Worm (Caenorhabditis elegans) whole organism, L1 larva: ENCODE results near the gene D1046.18.
A peak's percentile ranks its signal among the peaks of the same experiment; 100 is the strongest.

Experiments
- C04F5.9 ChIP-seq: sonication (generic microtip); optimal IDR thresholded peaks from 2 replicates; lab custom pipeline; 2016; ENCODE audit warnings: missing genetic modification characterization, missing compliant biosample characterization
- C16A3.4 ChIP-seq: fragments of 150-350 bp; optimal IDR thresholded peaks from 2 replicates; lab custom pipeline; 2014; ENCODE audit warnings: missing biosample characterization, missing genetic modification characterization
- aly-2 ChIP-seq: fragments of 150-350 bp; optimal IDR thresholded peaks from 2 replicates; lab custom pipeline; 2014; ENCODE audit warnings: missing biosample characterization, missing genetic modification characterization
- ama-1 ChIP-seq: fragments of 150-350 bp; optimal IDR thresholded peaks from 2 replicates; lab custom pipeline; 2014
- blmp-1 ChIP-seq: fragments of 150-350 bp; optimal IDR thresholded peaks from 2 replicates; lab custom pipeline; 2014; ENCODE audit warnings: missing biosample characterization, missing genetic modification characterization
- ceh-8 ChIP-seq: fragments of 200-800 bp; sonication (Bioruptor generic); optimal IDR thresholded peaks from 2 replicates; lab custom pipeline; 2018; ENCODE audit warnings: mild to moderate bottlenecking, missing genetic modification characterization, moderate library complexity, missing compliant biosample characterization
- ceh-82 ChIP-seq, 3 experiments: fragments of 150-350 bp in 1 of 3; sonication (generic microtip) in 2 of 3; optimal IDR thresholded peaks; 2 replicates each; lab custom pipeline; 2014 to 2017; ENCODE audit warnings: missing biosample characterization in 3 of 3, missing genetic modification characterization in 3 of 3
- ces-1 ChIP-seq: fragments of 150-350 bp; optimal IDR thresholded peaks from 2 replicates; lab custom pipeline; 2014; ENCODE audit warnings: missing biosample characterization, missing genetic modification reagents, missing genetic modification characterization
- dpl-1 ChIP-seq, 3 experiments: fragments of 150-350 bp in 2 of 3; sonication (generic microtip) in 1 of 3; optimal IDR thresholded peaks; 2 replicates each; lab custom pipeline; 2014 to 2017; ENCODE audit warnings: missing biosample characterization in 3 of 3, missing genetic modification characterization in 3 of 3, missing genetic modification reagents in 3 of 3
- dsc-1 ChIP-seq: sonication (generic microtip); optimal IDR thresholded peaks from 2 replicates; lab custom pipeline; 2016; ENCODE audit warnings: mild to moderate bottlenecking, missing genetic modification characterization, missing compliant biosample characterization
- efl-1 ChIP-seq, 4 experiments: fragments of 150-350 bp; optimal IDR thresholded peaks in 3 of 4; peaks in 1 of 4; 1 replicate in 1 of 4; 2 replicates in 3 of 4; lab custom pipeline; 2014; ENCODE audit warnings: missing biosample characterization in 2 of 4, missing genetic modification characterization in 2 of 4, missing genetic modification reagents in 2 of 4
- elt-3 ChIP-seq, 6 experiments: fragments of 150-350 bp in 1 of 6; sonication (generic microtip); optimal IDR thresholded peaks; 2 replicates each; lab custom pipeline; 2017 to 2018; ENCODE audit warnings: missing biosample characterization in 6 of 6, missing genetic modification characterization in 6 of 6, inconsistent platforms in 1 of 6
- ets-5 ChIP-seq: fragments of 200-800 bp; sonication (Bioruptor generic); IDR thresholded peaks from 2 replicates; pipeline ENCODE4 v1.3.6; 2022; ENCODE audit warnings: missing genetic modification characterization, missing compliant biosample characterization
- hlh-4 ChIP-seq: sonication (generic microtip); optimal IDR thresholded peaks from 2 replicates; lab custom pipeline; 2016; ENCODE audit warnings: mild to moderate bottlenecking, missing genetic modification characterization, missing compliant biosample characterization
- hpl-2 ChIP-seq: fragments of 150-350 bp; optimal IDR thresholded peaks from 2 replicates; lab custom pipeline; 2014; ENCODE audit warnings: missing biosample characterization, missing genetic modification reagents, missing genetic modification characterization
- isw-1 ChIP-seq: fragments of 200-800 bp; sonication (Bioruptor generic); IDR thresholded peaks from 2 replicates; pipeline ENCODE4 v1.3.6; 2022; ENCODE audit warnings: missing genetic modification characterization, missing compliant biosample characterization
- jun-1 ChIP-seq: fragments of 150-350 bp; optimal IDR thresholded peaks from 2 replicates; lab custom pipeline; 2014; ENCODE audit warnings: missing biosample characterization, missing genetic modification reagents, missing genetic modification characterization
- lin-13 ChIP-seq: fragments of 150-350 bp; optimal IDR thresholded peaks from 2 replicates; lab custom pipeline; 2014; ENCODE audit warnings: missing biosample characterization, missing genetic modification reagents, missing genetic modification characterization
- lin-14 ChIP-seq: fragments of 200-800 bp; sonication (Bioruptor generic); optimal IDR thresholded peaks from 2 replicates; lab custom pipeline; 2018; ENCODE audit warnings: mild to moderate bottlenecking, missing genetic modification characterization, moderate library complexity, missing compliant biosample characterization
- lin-15B ChIP-seq: fragments of 150-350 bp; sonication (generic microtip); optimal IDR thresholded peaks from 3 replicates; lab custom pipeline; 2014; ENCODE audit warnings: missing biosample characterization, missing genetic modification characterization
- lin-35 ChIP-seq, 2 experiments: fragments of 150-350 bp; optimal IDR thresholded peaks; 2 replicates each; lab custom pipeline; 2014; ENCODE audit warnings: missing biosample characterization in 2 of 2, missing genetic modification characterization in 2 of 2, missing genetic modification reagents in 2 of 2
- lsy-2 ChIP-seq, 2 experiments: fragments of 150-350 bp; optimal IDR thresholded peaks; 2 replicates each; lab custom pipeline; 2014; ENCODE audit warnings: missing biosample characterization in 2 of 2, missing genetic modification characterization in 2 of 2
- mab-9 ChIP-seq: fragments of 200-800 bp; sonication (Bioruptor generic); IDR thresholded peaks from 2 replicates; pipeline ENCODE4 v1.3.6; 2022; ENCODE audit warnings: missing genetic modification reagents, missing genetic modification characterization, missing compliant biosample characterization
- mdl-1 ChIP-seq, 2 experiments: fragments of 150-350 bp; optimal IDR thresholded peaks; 2 replicates each; lab custom pipeline; 2014 to 2017; ENCODE audit warnings: missing biosample characterization in 2 of 2, missing genetic modification characterization in 2 of 2, inconsistent platforms in 1 of 2
- mep-1 ChIP-seq: fragments of 150-350 bp; optimal IDR thresholded peaks from 2 replicates; lab custom pipeline; 2014; ENCODE audit warnings: missing biosample characterization, missing genetic modification characterization
- nhr-11 ChIP-seq: fragments of 150-350 bp; optimal IDR thresholded peaks from 2 replicates; lab custom pipeline; 2014; ENCODE audit warnings: missing biosample characterization, missing genetic modification characterization
- nhr-12 ChIP-seq: sonication (generic microtip); optimal IDR thresholded peaks from 2 replicates; lab custom pipeline; 2017; ENCODE audit warnings: missing biosample characterization, missing genetic modification characterization
- nhr-19 ChIP-seq: fragments of 200-800 bp; sonication (Bioruptor generic); conservative IDR thresholded peaks from 2 replicates; pipeline ENCODE4 v1.3.6; 2022; ENCODE audit warnings: missing genetic modification characterization, missing compliant biosample characterization
- nhr-20 ChIP-seq: sonication (generic microtip); optimal IDR thresholded peaks from 2 replicates; lab custom pipeline; 2016; ENCODE audit warnings: mild to moderate bottlenecking, missing genetic modification characterization, missing compliant biosample characterization
- nhr-47 ChIP-seq: sonication (generic microtip); optimal IDR thresholded peaks from 2 replicates; lab custom pipeline; 2016; ENCODE audit warnings: mild to moderate bottlenecking, missing genetic modification characterization, moderate library complexity, missing compliant biosample characterization
- nhr-77 ChIP-seq: fragments of 150-350 bp; optimal IDR thresholded peaks from 2 replicates; lab custom pipeline; 2014; ENCODE audit warnings: missing biosample characterization, missing genetic modification characterization
- nhr-85 ChIP-seq: sonication (generic microtip); peaks from one replicate; lab custom pipeline; 2016; ENCODE audit warnings: missing genetic modification characterization, inconsistent platforms, missing compliant biosample characterization
- nhr-90 ChIP-seq: sonication (generic microtip); optimal IDR thresholded peaks from 2 replicates; lab custom pipeline; 2016; ENCODE audit warnings: mild to moderate bottlenecking, missing genetic modification characterization, missing compliant biosample characterization; ENCODE audit not compliant: poor library complexity
- pag-3 ChIP-seq: sonication (generic microtip); optimal IDR thresholded peaks from 2 replicates; lab custom pipeline; 2017; ENCODE audit warnings: missing genetic modification characterization, mild to moderate bottlenecking, missing compliant biosample characterization, antibody characterized with exemption, borderline replicate concordance; ENCODE audit not compliant: insufficient read depth
- pax-3 ChIP-seq: fragments of 200-800 bp; sonication (Bioruptor generic); optimal IDR thresholded peaks from 2 replicates; lab custom pipeline; 2018; ENCODE audit warnings: mild to moderate bottlenecking, missing genetic modification characterization, moderate library complexity, missing compliant biosample characterization
- pqm-1 ChIP-seq: sonication (generic microtip); optimal IDR thresholded peaks from 3 replicates; lab custom pipeline; 2017; ENCODE audit warnings: missing biosample characterization, missing genetic modification characterization
- rnt-1 ChIP-seq: sonication (generic microtip); optimal IDR thresholded peaks from 2 replicates; lab custom pipeline; 2016; ENCODE audit warnings: mild to moderate bottlenecking, missing genetic modification characterization, moderate library complexity, missing compliant biosample characterization
- skn-1 ChIP-seq: fragments of 150-350 bp; optimal IDR thresholded peaks from 2 replicates; lab custom pipeline; 2014; ENCODE audit warnings: missing biosample characterization, missing genetic modification characterization
- snpc-4 ChIP-seq: fragments of 150-350 bp; optimal IDR thresholded peaks from 2 replicates; lab custom pipeline; 2014; ENCODE audit warnings: missing biosample characterization, missing genetic modification characterization
- snu-23 ChIP-seq: sonication (generic microtip); optimal IDR thresholded peaks from 2 replicates; lab custom pipeline; 2016; ENCODE audit warnings: missing genetic modification characterization, missing compliant biosample characterization
- sptf-1 ChIP-seq: fragments of 150-350 bp; optimal IDR thresholded peaks from 2 replicates; lab custom pipeline; 2014; ENCODE audit warnings: missing biosample characterization, missing genetic modification characterization
- sup-37 ChIP-seq: fragments of 200-800 bp; sonication (Bioruptor generic); optimal IDR thresholded peaks from 2 replicates; lab custom pipeline; 2018; ENCODE audit warnings: mild to moderate bottlenecking, missing genetic modification characterization, missing compliant biosample characterization
- tbx-2 ChIP-seq: sonication (generic microtip); optimal IDR thresholded peaks from 2 replicates; lab custom pipeline; 2016; ENCODE audit warnings: missing genetic modification characterization, missing compliant biosample characterization
- tlp-1 ChIP-seq: fragments of 150-350 bp; optimal IDR thresholded peaks from 2 replicates; lab custom pipeline; 2014; ENCODE audit warnings: missing biosample characterization, missing genetic modification characterization
- unc-130 ChIP-seq: fragments of 150-350 bp; optimal IDR thresholded peaks from 2 replicates; lab custom pipeline; 2017; ENCODE audit warnings: missing biosample characterization, missing genetic modification characterization, inconsistent platforms
- unc-30 ChIP-seq: sonication (generic microtip); optimal IDR thresholded peaks from 2 replicates; lab custom pipeline; 2017; ENCODE audit warnings: missing biosample characterization, missing genetic modification characterization
- unc-62 ChIP-seq: fragments of 150-350 bp; optimal IDR thresholded peaks from 2 replicates; lab custom pipeline; 2014; ENCODE audit warnings: missing biosample characterization, missing genetic modification reagents, missing genetic modification characterization
- unc-86 ChIP-seq: sonication (generic microtip); optimal IDR thresholded peaks from 2 replicates; lab custom pipeline; 2016; ENCODE audit warnings: missing genetic modification characterization, missing compliant biosample characterization

D1046.18 gene

ce11 chrIV:8973249-8973958 lies 43.4 kb downstream of the D1046.18 start, which contains the start of gene C53B4.3 (continued):
- TF ChIP-seq rnt-1 (tag; lab: Kevin White, UChicago), result peak; percentile 99
- TF ChIP-seq unc-30, result no peak
- TF ChIP-seq nhr-11 (tag; lab: Kevin White, UChicago), result no peak
- TF ChIP-seq ceh-8 (GFP tag; lab: Kevin White, UChicago), result peak; percentile 76
- TF ChIP-seq lin-14, result peak; percentile 86
- TF ChIP-seq lsy-2 (tag; optimal IDR thresholded peaks at IDR 0.05; lab: Kevin White, UChicago), result peak; percentile 66 to 79
- TF ChIP-seq ceh-82 (tag; optimal IDR thresholded peaks at IDR 0.05; lab: Kevin White, UChicago), result peak; percentile 54 to 70 (median 58)
- peak; percentile 88 for TF ChIP-seq pax-3
- TF ChIP-seq pag-3, result no peak
- peak; percentile 49 for TF ChIP-seq mep-1
- peak; percentile 87 for TF ChIP-seq C04F5.9 (tag; lab: Kevin White, UChicago)
- no peak for TF ChIP-seq nhr-77
- no peak for TF ChIP-seq sptf-1
- TF ChIP-seq snpc-4 (tag; lab: Kevin White, UChicago), result peak; percentile 64
- TF ChIP-seq ama-1, result no peak
- no peak for TF ChIP-seq unc-130
- peak; percentile 32 for TF ChIP-seq sup-37 (GFP tag; lab: Kevin White, UChicago)
- peak; percentile 68 for TF ChIP-seq isw-1 (GFP tag; lab: Robert Waterston, UW)
- peak; percentile 96 for TF ChIP-seq nhr-85
- peak; percentile 52 to 60 for TF ChIP-seq lin-35 (GFP tag; optimal IDR thresholded peaks at IDR 0.05; lab: Kevin White, UChicago)
- no peak for TF ChIP-seq C16A3.4 (tag; lab: Kevin White, UChicago)
- peak; percentile 86 for TF ChIP-seq nhr-19 (GFP tag; lab: Robert Waterston, UW)
- peak; percentile 63 to 67 for TF ChIP-seq efl-1 (optimal IDR thresholded peaks at IDR 0.05; lab: Kevin White, UChicago)
- TF ChIP-seq efl-1 (GFP tag; optimal IDR thresholded peaks at IDR 0.05 in 1 of 2; lab: Kevin White, UChicago), result peak; percentile 59 to 95
- TF ChIP-seq ces-1 (GFP tag; lab: Kevin White, UChicago), result no peak
- peak; percentile 91 for TF ChIP-seq snu-23 (GFP tag; lab: Kevin White, UChicago)
- peak; percentile 92 for TF ChIP-seq nhr-47 (tag; lab: Kevin White, UChicago)
- TF ChIP-seq dpl-1 (GFP tag; optimal IDR thresholded peaks at IDR 0.05; lab: Kevin White, UChicago), result peak; percentile 42 to 67 (median 63)
- TF ChIP-seq unc-62, result no peak
- peak; percentile 80 for TF ChIP-seq hlh-4
- TF ChIP-seq hpl-2 (GFP tag; lab: Kevin White, UChicago), result no peak
- TF ChIP-seq tlp-1 (tag; lab: Kevin White, UChicago), result no peak
- peak in 1 of 6 experiments; percentile 23 for TF ChIP-seq elt-3 (tag; optimal IDR thresholded peaks at IDR 0.05; lab: Kevin White, UChicago)
- TF ChIP-seq aly-2 (tag; lab: Kevin White, UChicago), result no peak
- peak; percentile 16 for TF ChIP-seq skn-1
- no peak for TF ChIP-seq ets-5 (GFP tag; lab: Robert Waterston, UW)
- peak; percentile 82 for TF ChIP-seq mab-9 (GFP tag; lab: Robert Waterston, UW)
- TF ChIP-seq blmp-1 (tag; lab: Kevin White, UChicago), result peak; percentile 56

ce11 chrIV:8974543-8975330 lies 44.7 kb downstream of the D1046.18 start:
- TF ChIP-seq pag-3 (no peak), nhr-90 (tag; lab: Kevin White, UChicago) (no peak), unc-86 (tag; lab: Kevin White, UChicago) (no peak), tbx-2 (tag; lab: Kevin White, UChicago) (peak; percentile 25), ama-1 (no peak), lin-15B (tag; lab: Kevin White, UChicago) (no peak), lin-13 (no peak), nhr-11 (tag; lab: Kevin White, UChicago) (no peak), ceh-8 (GFP tag; lab: Kevin White, UChicago) (no peak), ets-5 (GFP tag; lab: Robert Waterston, UW) (no peak), mdl-1 (tag; optimal IDR thresholded peaks at IDR 0.05; lab: Kevin White, UChicago) (peak in 1 of 2 experiments; percentile 51), jun-1 (tag; lab: Kevin White, UChicago) (no peak), dsc-1 (tag; lab: Kevin White, UChicago) (no peak), nhr-20 (tag; lab: Kevin White, UChicago) (peak; percentile 71), aly-2 (tag; lab: Kevin White, UChicago) (no peak), lin-35 (GFP tag; optimal IDR thresholded peaks at IDR 0.05; lab: Kevin White, UChicago) (peak in 1 of 2 experiments; percentile 25), nhr-12 (tag; lab: Kevin White, UChicago) (no peak), elt-3 (tag; optimal IDR thresholded peaks at IDR 0.05; lab: Kevin White, UChicago) (no peak), sup-37 (GFP tag; lab: Kevin White, UChicago) (no peak), snpc-4 (tag; lab: Kevin White, UChicago) (no peak), lin-14 (peak; percentile 79), pqm-1 (tag; lab: Kevin White, UChicago) (no peak), hpl-2 (GFP tag; lab: Kevin White, UChicago) (no peak), dpl-1 (GFP tag; optimal IDR thresholded peaks at IDR 0.05; lab: Kevin White, UChicago) (no peak)
